Worm (Caenorhabditis elegans): ENCODE results near the gene T19D2.13.

ce11 chrX:3938950-3939349, 3.2 kb downstream of the T19D2.13 start, which contains the start of gene T19D2.3:
- TF ChIP-seq F10E7.11 (tag; optimal IDR thresholded peaks at IDR 0.05) = no peak
- TF ChIP-seq dpff-1 (tag; optimal IDR thresholded peaks at IDR 0.05) = no peak

All from whole organism, young adult.